Worm (Caenorhabditis elegans): ENCODE results near the gene rga-5.
A peak's percentile ranks its signal among the peaks of the same experiment; 100 is the strongest.

Gene rga-5

ce11 chrIV:13788652-13789051 is 39.0 kb upstream of the rga-5 start, which contains the start of the genes sas-6 and Y45F10D.7 (continued):
- TF ChIP-seq zag-1 (tag; optimal IDR thresholded peaks at IDR 0.05) (no peak), elt-2 (tag; optimal IDR thresholded peaks at IDR 0.05) (no peak), fkh-4 (tag; optimal IDR thresholded peaks at IDR 0.05; ENCODE audit: borderline replicate concordance) (no peak), aly-2 (tag; optimal IDR thresholded peaks at IDR 0.05) (no peak), unc-86 (tag; optimal IDR thresholded peaks at IDR 0.05) (peak; percentile 9), isw-1 (GFP tag; IDR thresholded peaks at IDR 0.05) (peak; percentile 32; the same call in 1 of the 2 replicates), mef-2 (tag; optimal IDR thresholded peaks at IDR 0.05) (no peak), ama-1 (optimal IDR thresholded peaks at IDR 0.05) (no peak), blmp-1 (tag; optimal IDR thresholded peaks at IDR 0.05) (peak; percentile 19), tlp-1 (tag; optimal IDR thresholded peaks at IDR 0.05) (no peak), aha-1 (tag; optimal IDR thresholded peaks at IDR 0.05) (no peak), lin-15B (tag; optimal IDR thresholded peaks at IDR 0.05) (peak; percentile 71), egl-27 (tag; optimal IDR thresholded peaks at IDR 0.05) (no peak), C34B4.2 (tag; optimal IDR thresholded peaks at IDR 0.05) (no peak), skn-1 (tag; optimal IDR thresholded peaks at IDR 0.05) (peak; percentile 75), pqm-1 (tag; optimal IDR thresholded peaks at IDR 0.05) (no peak), nhr-47 (tag; optimal IDR thresholded peaks at IDR 0.05) (peak; percentile 71), C16A3.4 (tag; optimal IDR thresholded peaks at IDR 0.05) (peak; percentile 81), nhr-85 (tag) (no peak), tbx-2 (tag; optimal IDR thresholded peaks at IDR 0.05) (peak; percentile 47), swsn-7 (tag; optimal IDR thresholded peaks at IDR 0.05) (peak; percentile 29), lin-35 (GFP tag; optimal IDR thresholded peaks at IDR 0.05) (peak; percentile 91 to 97), xbp-1 (tag; optimal IDR thresholded peaks at IDR 0.05) (peak; percentile 35), nhr-237 (tag; optimal IDR thresholded peaks at IDR 0.05) (no peak), hlh-17 (GFP tag; optimal IDR thresholded peaks at IDR 0.05; ENCODE audit: borderline replicate concordance) (no peak), nhr-76 (tag; optimal IDR thresholded peaks at IDR 0.05) (no peak), ceh-8 (GFP tag; optimal IDR thresholded peaks at IDR 0.05) (no peak), nhr-12 (tag; optimal IDR thresholded peaks at IDR 0.05) (no peak), elt-3 (tag; optimal IDR thresholded peaks at IDR 0.05) (peak in 2 of 6 experiments; percentile 36 to 41), snu-23 (GFP tag; optimal IDR thresholded peaks at IDR 0.05) (peak; percentile 81), nhr-28 (tag; optimal IDR thresholded peaks at IDR 0.05) (no peak), vab-15 (tag; optimal IDR thresholded peaks at IDR 0.05) (no peak), ztf-11 (tag; optimal IDR thresholded peaks at IDR 0.05) (no peak), fkh-10 (GFP tag; optimal IDR thresholded peaks at IDR 0.05) (peak; percentile 14), unc-30 (tag; optimal IDR thresholded peaks at IDR 0.05) (no peak), Y116A8C.19 (tag; optimal IDR thresholded peaks at IDR 0.05; ENCODE audit: borderline replicate concordance) (no peak), F16B12.6 (tag; optimal IDR thresholded peaks at IDR 0.05) (peak; percentile 97), nhr-11 (tag; optimal IDR thresholded peaks at IDR 0.05) (no peak), ceh-63 (GFP tag; optimal IDR thresholded peaks at IDR 0.05) (no peak), efl-3 (GFP tag; optimal IDR thresholded peaks at IDR 0.05) (no peak), sptf-1 (tag; optimal IDR thresholded peaks at IDR 0.05) (no peak), ceh-88 (GFP tag; IDR thresholded peaks at IDR 0.05) (no peak), sox-4 (tag; optimal IDR thresholded peaks at IDR 0.05) (no peak), lin-14 (GFP tag; optimal IDR thresholded peaks at IDR 0.05) (no peak), egl-13 (tag; optimal IDR thresholded peaks at IDR 0.05) (no peak), lin-39 (tag; optimal IDR thresholded peaks at IDR 0.05) (no peak), ets-5 (GFP tag; IDR thresholded peaks at IDR 0.05) (no peak), pag-3 (tag; optimal IDR thresholded peaks at IDR 0.05; ENCODE audit: borderline replicate concordance, insufficient read depth) (no peak), lsy-2 (tag; optimal IDR thresholded peaks at IDR 0.05) (peak; percentile 98 to 99), ceh-90 (tag; optimal IDR thresholded peaks at IDR 0.05) (no peak), hlh-4 (tag; optimal IDR thresholded peaks at IDR 0.05) (no peak), snpc-4 (tag; optimal IDR thresholded peaks at IDR 0.05) (peak; percentile 5), sup-37 (GFP tag; optimal IDR thresholded peaks at IDR 0.05) (no peak), unc-62 (GFP tag; optimal IDR thresholded peaks at IDR 0.05) (no peak)

Data from whole organism, L1 larva.